Worm (Caenorhabditis elegans) whole organism, L1 larva: ENCODE measurements around the gene F11E6.11.
A peak's percentile ranks its signal among the peaks of the same experiment; 100 is the strongest.

Experiments
- C16A3.4 ChIP-seq: fragments of 150-350 bp; optimal IDR thresholded peaks from 2 replicates; lab custom pipeline; 2014; ENCODE audit warnings: missing biosample characterization, missing genetic modification characterization
- C34B4.2 ChIP-seq: sonication (generic microtip); optimal IDR thresholded peaks from 2 replicates; lab custom pipeline; 2017; ENCODE audit warnings: mild to moderate bottlenecking, missing genetic modification characterization, missing compliant biosample characterization
- F16B12.6 ChIP-seq: fragments of 150-350 bp; optimal IDR thresholded peaks from 2 replicates; lab custom pipeline; 2014; ENCODE audit warnings: missing biosample characterization, missing genetic modification characterization
- alr-1 ChIP-seq: fragments of 200-800 bp; sonication (Bioruptor generic); optimal IDR thresholded peaks from 2 replicates; lab custom pipeline; 2018; ENCODE audit warnings: borderline replicate concordance, mild to moderate bottlenecking, missing genetic modification characterization, missing compliant biosample characterization
- ceh-8 ChIP-seq: fragments of 200-800 bp; sonication (Bioruptor generic); optimal IDR thresholded peaks from 2 replicates; lab custom pipeline; 2018; ENCODE audit warnings: mild to moderate bottlenecking, missing genetic modification characterization, moderate library complexity, missing compliant biosample characterization
- ces-1 ChIP-seq: fragments of 150-350 bp; optimal IDR thresholded peaks from 2 replicates; lab custom pipeline; 2014; ENCODE audit warnings: missing biosample characterization, missing genetic modification reagents, missing genetic modification characterization
- dpl-1 ChIP-seq, 3 experiments: fragments of 150-350 bp in 2 of 3; sonication (generic microtip) in 1 of 3; optimal IDR thresholded peaks; 2 replicates each; lab custom pipeline; 2014 to 2017; ENCODE audit warnings: missing biosample characterization in 3 of 3, missing genetic modification characterization in 3 of 3, missing genetic modification reagents in 3 of 3
- dsc-1 ChIP-seq: sonication (generic microtip); optimal IDR thresholded peaks from 2 replicates; lab custom pipeline; 2016; ENCODE audit warnings: mild to moderate bottlenecking, missing genetic modification characterization, missing compliant biosample characterization
- efl-1 ChIP-seq, 4 experiments: fragments of 150-350 bp; optimal IDR thresholded peaks in 3 of 4; peaks in 1 of 4; 1 replicate in 1 of 4; 2 replicates in 3 of 4; lab custom pipeline; 2014; ENCODE audit warnings: missing biosample characterization in 2 of 4, missing genetic modification characterization in 2 of 4, missing genetic modification reagents in 2 of 4
- efl-3 ChIP-seq: fragments of 200-800 bp; sonication (Bioruptor generic); optimal IDR thresholded peaks from 2 replicates; lab custom pipeline; 2018; ENCODE audit warnings: mild to moderate bottlenecking, missing genetic modification characterization, missing compliant biosample characterization
- egl-13 ChIP-seq: sonication (generic microtip); optimal IDR thresholded peaks from 2 replicates; lab custom pipeline; 2016; ENCODE audit warnings: missing genotype, missing genetic modification reagents, missing genetic modification characterization, missing compliant biosample characterization
- elt-2 ChIP-seq: sonication (generic microtip); optimal IDR thresholded peaks from 2 replicates; lab custom pipeline; 2016; ENCODE audit warnings: missing genetic modification characterization, mild to moderate bottlenecking, inconsistent platforms, missing compliant biosample characterization, missing genetic modification reagents
- ets-5 ChIP-seq: fragments of 200-800 bp; sonication (Bioruptor generic); IDR thresholded peaks from 2 replicates; pipeline ENCODE4 v1.3.6; 2022; ENCODE audit warnings: missing genetic modification characterization, missing compliant biosample characterization
- fkh-10 ChIP-seq: sonication (generic microtip); optimal IDR thresholded peaks from 2 replicates; lab custom pipeline; 2017; ENCODE audit warnings: missing biosample characterization, missing genetic modification reagents, missing genetic modification characterization
- fos-1 ChIP-seq: fragments of 150-350 bp; optimal IDR thresholded peaks from 2 replicates; lab custom pipeline; 2014; ENCODE audit warnings: missing biosample characterization, missing genetic modification characterization
- hlh-4 ChIP-seq: sonication (generic microtip); optimal IDR thresholded peaks from 2 replicates; lab custom pipeline; 2016; ENCODE audit warnings: mild to moderate bottlenecking, missing genetic modification characterization, missing compliant biosample characterization
- hpl-2 ChIP-seq: fragments of 150-350 bp; optimal IDR thresholded peaks from 2 replicates; lab custom pipeline; 2014; ENCODE audit warnings: missing biosample characterization, missing genetic modification reagents, missing genetic modification characterization
- isw-1 ChIP-seq: fragments of 200-800 bp; sonication (Bioruptor generic); IDR thresholded peaks from 2 replicates; pipeline ENCODE4 v1.3.6; 2022; ENCODE audit warnings: missing genetic modification characterization, missing compliant biosample characterization
- jun-1 ChIP-seq: fragments of 150-350 bp; optimal IDR thresholded peaks from 2 replicates; lab custom pipeline; 2014; ENCODE audit warnings: missing biosample characterization, missing genetic modification reagents, missing genetic modification characterization
- lin-13 ChIP-seq: fragments of 150-350 bp; optimal IDR thresholded peaks from 2 replicates; lab custom pipeline; 2014; ENCODE audit warnings: missing biosample characterization, missing genetic modification reagents, missing genetic modification characterization
- lin-14 ChIP-seq: fragments of 200-800 bp; sonication (Bioruptor generic); optimal IDR thresholded peaks from 2 replicates; lab custom pipeline; 2018; ENCODE audit warnings: mild to moderate bottlenecking, missing genetic modification characterization, moderate library complexity, missing compliant biosample characterization
- lin-15B ChIP-seq: fragments of 150-350 bp; sonication (generic microtip); optimal IDR thresholded peaks from 3 replicates; lab custom pipeline; 2014; ENCODE audit warnings: missing biosample characterization, missing genetic modification characterization
- lin-39 ChIP-seq: fragments of 150-350 bp; optimal IDR thresholded peaks from 2 replicates; lab custom pipeline; 2014; ENCODE audit warnings: missing biosample characterization, missing genetic modification reagents, missing genetic modification characterization
- mab-9 ChIP-seq: fragments of 200-800 bp; sonication (Bioruptor generic); IDR thresholded peaks from 2 replicates; pipeline ENCODE4 v1.3.6; 2022; ENCODE audit warnings: missing genetic modification reagents, missing genetic modification characterization, missing compliant biosample characterization
- mef-2 ChIP-seq: fragments of 150-350 bp; optimal IDR thresholded peaks from 2 replicates; lab custom pipeline; 2014; ENCODE audit warnings: missing biosample characterization, missing genetic modification characterization
- mep-1 ChIP-seq: fragments of 150-350 bp; optimal IDR thresholded peaks from 2 replicates; lab custom pipeline; 2014; ENCODE audit warnings: missing biosample characterization, missing genetic modification characterization
- nhr-237 ChIP-seq: fragments of 150-350 bp; optimal IDR thresholded peaks from 2 replicates; lab custom pipeline; 2014; ENCODE audit warnings: missing biosample characterization, missing genetic modification characterization
- nhr-28 ChIP-seq: fragments of 150-350 bp; optimal IDR thresholded peaks from 2 replicates; lab custom pipeline; 2014; ENCODE audit warnings: missing biosample characterization, missing genetic modification characterization
- nhr-47 ChIP-seq: sonication (generic microtip); optimal IDR thresholded peaks from 2 replicates; lab custom pipeline; 2016; ENCODE audit warnings: mild to moderate bottlenecking, missing genetic modification characterization, moderate library complexity, missing compliant biosample characterization
- nhr-85 ChIP-seq: sonication (generic microtip); peaks from one replicate; lab custom pipeline; 2016; ENCODE audit warnings: missing genetic modification characterization, inconsistent platforms, missing compliant biosample characterization
- nhr-90 ChIP-seq: sonication (generic microtip); optimal IDR thresholded peaks from 2 replicates; lab custom pipeline; 2016; ENCODE audit warnings: mild to moderate bottlenecking, missing genetic modification characterization, missing compliant biosample characterization; ENCODE audit not compliant: poor library complexity
- pax-3 ChIP-seq: fragments of 200-800 bp; sonication (Bioruptor generic); optimal IDR thresholded peaks from 2 replicates; lab custom pipeline; 2018; ENCODE audit warnings: mild to moderate bottlenecking, missing genetic modification characterization, moderate library complexity, missing compliant biosample characterization
- skn-1 ChIP-seq: fragments of 150-350 bp; optimal IDR thresholded peaks from 2 replicates; lab custom pipeline; 2014; ENCODE audit warnings: missing biosample characterization, missing genetic modification characterization
- snpc-4 ChIP-seq: fragments of 150-350 bp; optimal IDR thresholded peaks from 2 replicates; lab custom pipeline; 2014; ENCODE audit warnings: missing biosample characterization, missing genetic modification characterization
- snu-23 ChIP-seq: sonication (generic microtip); optimal IDR thresholded peaks from 2 replicates; lab custom pipeline; 2016; ENCODE audit warnings: missing genetic modification characterization, missing compliant biosample characterization
- sox-4 ChIP-seq: sonication (generic microtip); optimal IDR thresholded peaks from 2 replicates; lab custom pipeline; 2016; ENCODE audit warnings: missing genetic modification characterization, missing compliant biosample characterization
- sptf-1 ChIP-seq: fragments of 150-350 bp; optimal IDR thresholded peaks from 2 replicates; lab custom pipeline; 2014; ENCODE audit warnings: missing biosample characterization, missing genetic modification characterization
- sup-37 ChIP-seq: fragments of 200-800 bp; sonication (Bioruptor generic); optimal IDR thresholded peaks from 2 replicates; lab custom pipeline; 2018; ENCODE audit warnings: mild to moderate bottlenecking, missing genetic modification characterization, missing compliant biosample characterization
- swsn-7 ChIP-seq: sonication (generic microtip); optimal IDR thresholded peaks from 2 replicates; lab custom pipeline; 2016; ENCODE audit warnings: missing genetic modification characterization, missing compliant biosample characterization
- tbx-2 ChIP-seq: sonication (generic microtip); optimal IDR thresholded peaks from 2 replicates; lab custom pipeline; 2016; ENCODE audit warnings: missing genetic modification characterization, missing compliant biosample characterization
- tlp-1 ChIP-seq: fragments of 150-350 bp; optimal IDR thresholded peaks from 2 replicates; lab custom pipeline; 2014; ENCODE audit warnings: missing biosample characterization, missing genetic modification characterization
- unc-130 ChIP-seq: fragments of 150-350 bp; optimal IDR thresholded peaks from 2 replicates; lab custom pipeline; 2017; ENCODE audit warnings: missing biosample characterization, missing genetic modification characterization, inconsistent platforms
- unc-30 ChIP-seq: sonication (generic microtip); optimal IDR thresholded peaks from 2 replicates; lab custom pipeline; 2017; ENCODE audit warnings: missing biosample characterization, missing genetic modification characterization
- unc-62 ChIP-seq: fragments of 150-350 bp; optimal IDR thresholded peaks from 2 replicates; lab custom pipeline; 2014; ENCODE audit warnings: missing biosample characterization, missing genetic modification reagents, missing genetic modification characterization
- vab-15 ChIP-seq: sonication (generic microtip); optimal IDR thresholded peaks from 2 replicates; lab custom pipeline; 2017; ENCODE audit warnings: missing genotype, mild to moderate bottlenecking, missing genetic modification characterization, missing compliant biosample characterization
- xbp-1 ChIP-seq: sonication (generic microtip); optimal IDR thresholded peaks from 2 replicates; lab custom pipeline; 2016; ENCODE audit warnings: missing genetic modification characterization, missing compliant biosample characterization
- zip-4 ChIP-seq: fragments of 200-800 bp; sonication (Bioruptor generic); optimal IDR thresholded peaks from 2 replicates; lab custom pipeline; 2018; ENCODE audit warnings: mild to moderate bottlenecking, missing genetic modification characterization, moderate library complexity, missing compliant biosample characterization
- ztf-11 ChIP-seq, 2 experiments: sonication (generic microtip); optimal IDR thresholded peaks; 2 replicates each; lab custom pipeline; 2016 to 2017; ENCODE audit warnings: missing genetic modification characterization in 2 of 2, missing biosample characterization in 1 of 2, missing compliant biosample characterization in 1 of 2

Gene F11E6.11

DNA sequence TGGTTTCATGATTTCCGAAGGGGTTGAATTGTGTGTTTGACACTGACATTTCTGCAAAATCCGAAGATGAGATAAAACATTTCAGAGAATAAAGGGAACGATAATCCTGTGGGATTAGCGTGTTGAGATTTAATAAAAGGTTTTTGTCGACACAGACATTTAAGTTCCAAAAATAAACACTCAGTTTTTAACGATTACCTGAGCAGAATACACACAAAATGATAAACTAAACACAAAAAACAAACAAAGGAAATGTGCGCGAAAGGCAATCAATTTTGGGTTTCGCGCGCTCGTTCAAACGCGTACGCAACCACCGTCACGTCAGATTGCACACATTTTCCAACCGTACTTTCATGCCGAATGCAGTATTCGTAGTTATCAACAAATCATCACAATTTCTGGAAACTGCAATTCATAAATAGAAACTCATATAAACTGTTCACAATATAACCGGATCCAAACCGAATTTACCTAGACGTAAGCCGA, 18.6 kb downstream of the F11E6.11 start, which contains the start of gene rif-1.1 (continued):
- TF ChIP-seq F16B12.6 (tag; lab: Kevin White, UChicago) (peak; percentile 89), dpl-1 (GFP tag; optimal IDR thresholded peaks at IDR 0.05; lab: Kevin White, UChicago) (peak; percentile 91 to 94 (median 92)), hpl-2 (GFP tag; lab: Kevin White, UChicago) (peak; percentile 6), pax-3 (tag; lab: Kevin White, UChicago) (no peak), mef-2 (tag; lab: Kevin White, UChicago) (no peak), fkh-10 (GFP tag; lab: Kevin White, UChicago) (no peak), elt-2 (no peak), lin-39 (tag; lab: Kevin White, UChicago) (no peak), nhr-85 (peak; percentile 5), ceh-8 (GFP tag; lab: Kevin White, UChicago) (no peak), snu-23 (GFP tag; lab: Kevin White, UChicago) (peak; percentile 59), isw-1 (GFP tag; lab: Robert Waterston, UW) (no peak), sox-4 (tag; lab: Kevin White, UChicago) (no peak), lin-14 (no peak), mep-1 (tag; lab: Kevin White, UChicago) (no peak), unc-30 (tag; lab: Kevin White, UChicago) (no peak), tlp-1 (tag; lab: Kevin White, UChicago) (no peak), xbp-1 (peak; percentile 17), zip-4 (no peak), lin-13 (GFP tag; lab: Kevin White, UChicago) (no peak), hlh-4 (tag; lab: Kevin White, UChicago) (no peak), jun-1 (tag; lab: Kevin White, UChicago) (no peak), ztf-11 (tag; optimal IDR thresholded peaks at IDR 0.05; lab: Kevin White, UChicago) (no peak), vab-15 (tag; lab: Kevin White, UChicago) (no peak), lin-15B (no peak), sptf-1 (no peak), ces-1 (GFP tag; lab: Kevin White, UChicago) (no peak), C16A3.4 (tag; lab: Kevin White, UChicago) (peak; percentile 70), nhr-47 (peak; percentile 56), unc-130 (peak; percentile 4), tbx-2 (peak; percentile 36), ets-5 (GFP tag; lab: Robert Waterston, UW) (no peak), nhr-237 (tag; lab: Kevin White, UChicago) (no peak), fos-1 (tag; lab: Kevin White, UChicago) (peak; percentile 19), efl-3 (GFP tag; lab: Kevin White, UChicago) (no peak), egl-13 (no peak)

DNA sequence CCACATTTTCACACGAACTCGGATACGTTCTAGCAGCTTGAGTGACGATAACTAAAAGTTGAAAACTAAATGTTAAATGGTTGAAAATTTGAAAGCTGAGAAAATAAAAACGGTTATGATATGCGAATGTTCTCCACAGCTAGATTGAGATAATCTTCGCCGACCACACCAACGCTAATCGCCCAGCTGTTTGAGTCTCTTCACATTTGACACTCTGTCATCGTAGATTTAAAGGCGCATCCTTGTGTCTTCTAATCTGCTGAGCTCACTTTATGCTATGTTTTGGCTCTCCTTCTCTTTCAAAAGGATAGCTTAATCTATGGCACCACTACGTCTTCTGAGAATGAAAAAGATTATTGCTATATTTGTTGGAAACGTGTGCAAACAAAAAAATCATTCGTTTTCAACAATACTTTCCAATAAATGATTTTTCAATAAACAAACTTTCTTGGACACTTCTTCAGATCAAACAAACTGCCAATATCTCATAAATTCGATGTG, 20.5 kb downstream of the F11E6.11 start, which contains the start of gene F11E6.10:
Gene F11E6.10, minus strand, starts transcription at position 51 of the 501 bp plus-strand sequence.
- TF ChIP-seq pax-3 (tag; lab: Kevin White, UChicago) (peak; percentile 64), unc-130 (no peak), nhr-90 (tag; lab: Kevin White, UChicago) (no peak), nhr-47 (peak; percentile 9), egl-13 (no peak), efl-1 (optimal IDR thresholded peaks at IDR 0.05; lab: Kevin White, UChicago) (no peak), efl-1 (GFP tag; optimal IDR thresholded peaks at IDR 0.05 in 1 of 2; lab: Kevin White, UChicago) (no peak), dsc-1 (tag; lab: Kevin White, UChicago) (peak; percentile 79)

DNA sequence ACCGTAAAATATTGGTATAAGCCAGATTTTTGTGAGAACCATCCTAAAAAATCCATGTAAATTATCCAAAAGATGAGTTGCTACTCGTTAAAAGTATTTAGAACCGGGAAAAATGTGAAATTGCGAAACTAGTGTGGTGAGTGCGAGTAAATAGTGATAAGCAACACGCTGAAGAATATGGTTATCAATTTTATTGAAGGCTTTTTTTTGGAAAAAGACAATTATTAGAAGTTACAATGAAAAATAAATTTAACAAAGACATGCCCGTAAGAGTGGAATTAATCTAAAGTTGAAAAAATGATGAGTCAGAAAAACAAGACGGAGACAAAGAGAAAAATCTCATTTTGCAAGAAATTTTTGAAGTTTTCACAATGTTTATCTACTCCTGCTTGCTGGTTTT, 23.3 kb downstream of the F11E6.11 start, which contains the start of gene F11E6.6:
Gene F11E6.6, minus strand, starts transcription at position 101 of the 400 bp plus-strand sequence.
- TF ChIP-seq skn-1 (no peak), swsn-7 (tag; lab: Kevin White, UChicago) (no peak), unc-130 (no peak), efl-1 (optimal IDR thresholded peaks at IDR 0.05; lab: Kevin White, UChicago) (no peak), efl-1 (GFP tag; optimal IDR thresholded peaks at IDR 0.05 in 1 of 2; lab: Kevin White, UChicago) (no peak), tlp-1 (tag; lab: Kevin White, UChicago) (no peak), unc-62 (GFP tag; lab: Kevin White, UChicago) (no peak), sup-37 (GFP tag; lab: Kevin White, UChicago) (no peak), pax-3 (tag; lab: Kevin White, UChicago) (no peak), snpc-4 (tag; lab: Kevin White, UChicago) (no peak), C34B4.2 (tag; lab: Kevin White, UChicago) (no peak), snu-23 (GFP tag; lab: Kevin White, UChicago) (no peak), nhr-90 (tag; lab: Kevin White, UChicago) (no peak), nhr-28 (tag; lab: Kevin White, UChicago) (no peak), mab-9 (GFP tag; lab: Robert Waterston, UW) (no peak), alr-1 (tag; lab: Kevin White, UChicago) (no peak), lin-14 (no peak)
